Worm (Caenorhabditis elegans) whole organism, L3 larva: ENCODE measurements around the gene srab-11.

Source experiments
- ama-1 ChIP-seq: fragments of 150-350 bp; optimal IDR thresholded peaks from 2 replicates; lab custom pipeline; 2018
- nhr-237 ChIP-seq: fragments of 150-350 bp; optimal IDR thresholded peaks from 2 replicates; lab custom pipeline; 2014; ENCODE audit warnings: missing biosample characterization, missing genetic modification characterization
- nhr-77 ChIP-seq: fragments of 150-350 bp; optimal IDR thresholded peaks from 2 replicates; lab custom pipeline; 2014; ENCODE audit warnings: missing biosample characterization, missing genetic modification characterization
- unc-39 ChIP-seq: sonication (generic microtip); optimal IDR thresholded peaks from 4 replicates; lab custom pipeline; 2017; ENCODE audit warnings: missing biosample characterization, missing genetic modification characterization

DNA sequence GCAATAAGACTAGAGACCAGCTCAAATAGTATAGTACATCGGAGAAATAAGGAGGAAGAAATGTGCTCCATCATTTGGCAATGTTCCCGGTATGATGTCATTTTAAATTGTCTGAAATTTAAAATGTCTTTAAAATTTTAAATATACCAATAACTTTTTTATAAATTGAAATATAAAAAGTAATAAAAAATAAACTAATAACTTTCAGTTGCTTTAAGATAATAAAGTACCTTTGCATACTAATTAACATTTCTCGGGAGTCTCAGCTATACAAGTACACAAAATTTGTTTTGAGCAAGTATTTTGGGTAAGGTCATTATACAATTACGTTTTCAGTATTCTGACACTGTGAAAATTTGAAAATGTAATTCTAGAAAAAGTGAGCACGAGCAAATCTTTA lies 5.0 kb upstream of the srab-11 start, which contains the start of gene srab-6:
- TF ChIP-seq nhr-77 (tag; lab: Kevin White, UChicago) (no peak), unc-39 (tag; lab: Kevin White, UChicago) (no peak), ama-1 (lab: Kevin White, UChicago) (no peak), nhr-237 (tag; lab: Kevin White, UChicago) (no peak)
